Fruit fly (Drosophila melanogaster) whole organism, embryonic: ENCODE data around the gene Arp10.
A peak's percentile ranks its signal among the peaks of the same experiment; 100 is the strongest.

Source experiments
- Adf1 ChIP-seq: fragments of 200-800 bp; sonication (Bioruptor generic); IDR thresholded peaks from 2 replicates; pipeline ENCODE4 v1.3.6; 2022; ENCODE audit warnings: missing biosample characterization, missing genetic modification characterization
- Aef1 ChIP-seq: fragments of 200-800 bp; sonication (Bioruptor generic); IDR thresholded peaks from 3 replicates; pipeline ENCODE4 v1.3.6; 2022; ENCODE audit warnings: missing biosample characterization, missing genetic modification characterization
- Asciz ChIP-seq: fragments of 200-800 bp; sonication (Bioruptor generic); optimal IDR thresholded peaks from 2 replicates; lab custom pipeline; 2017; ENCODE audit warnings: missing biosample characterization, mild to moderate bottlenecking, missing genetic modification characterization, missing genetic modification reagents
- Atf3 ChIP-seq: fragments of 200-800 bp; sonication (Bioruptor generic); optimal IDR thresholded peaks from 3 replicates; lab custom pipeline; 2016; ENCODE audit warnings: missing biosample characterization, missing genetic modification characterization
- CG11560 ChIP-seq: fragments of 200-800 bp; sonication (Bioruptor generic); IDR thresholded peaks from 3 replicates; pipeline ENCODE4 v1.3.6; 2022; ENCODE audit warnings: missing biosample characterization, missing genetic modification characterization
- CG11723 ChIP-seq: fragments of 200-800 bp; sonication (Bioruptor generic); optimal IDR thresholded peaks from 2 replicates; lab custom pipeline; 2017; ENCODE audit warnings: missing biosample characterization, mild to moderate bottlenecking, missing genetic modification characterization
- CG12071 ChIP-seq: fragments of 200-800 bp; sonication (Bioruptor generic); optimal IDR thresholded peaks from 3 replicates; lab custom pipeline; 2018; ENCODE audit warnings: missing biosample characterization, mild to moderate bottlenecking, missing genetic modification characterization
- CG12744 ChIP-seq: fragments of 200-800 bp; sonication (Bioruptor generic); optimal IDR thresholded peaks from 2 replicates; lab custom pipeline; 2016; ENCODE audit warnings: missing biosample characterization, missing genetic modification characterization
- CG1529 ChIP-seq: fragments of 200-800 bp; sonication (Bioruptor generic); optimal IDR thresholded peaks from 3 replicates; lab custom pipeline; 2018; ENCODE audit warnings: missing biosample characterization, missing genetic modification characterization
- CG16815 ChIP-seq: fragments of 200-800 bp; sonication (Bioruptor generic); optimal IDR thresholded peaks from 3 replicates; lab custom pipeline; 2017; ENCODE audit warnings: missing biosample characterization, mild to moderate bottlenecking, missing genetic modification characterization
- CG17361 ChIP-seq: fragments of 200-800 bp; sonication (Bioruptor generic); IDR thresholded peaks from 3 replicates; pipeline ENCODE4 v1.3.6; 2022; ENCODE audit warnings: missing biosample characterization, missing genetic modification characterization
- CG17612 ChIP-seq: fragments of 200-800 bp; sonication (Bioruptor generic); IDR thresholded peaks from 2 replicates; pipeline ENCODE4 v1.3.6; 2022; ENCODE audit warnings: missing biosample characterization, missing genetic modification characterization
- CG17829 ChIP-seq: fragments of 200-800 bp; optimal IDR thresholded peaks from 2 replicates; lab custom pipeline; 2019; ENCODE audit warnings: missing biosample characterization, mild to moderate bottlenecking, missing genetic modification characterization, moderate library complexity
- CG17912 ChIP-seq: fragments of 200-800 bp; sonication (Bioruptor generic); optimal IDR thresholded peaks from 2 replicates; lab custom pipeline; 2018; ENCODE audit warnings: missing biosample characterization, mild to moderate bottlenecking, missing genetic modification characterization
- CG1792 ChIP-seq: fragments of 200-800 bp; sonication (Bioruptor generic); optimal IDR thresholded peaks from 2 replicates; lab custom pipeline; 2016; ENCODE audit warnings: missing biosample characterization, missing genetic modification characterization
- CG18619 ChIP-seq: fragments of 200-800 bp; sonication (Bioruptor generic); optimal IDR thresholded peaks from 3 replicates; lab custom pipeline; 2017; ENCODE audit warnings: missing biosample characterization, mild to moderate bottlenecking, missing genetic modification characterization
- CG2875 ChIP-seq: fragments of 200-800 bp; sonication (Bioruptor generic); optimal IDR thresholded peaks from 2 replicates; lab custom pipeline; 2017; ENCODE audit warnings: missing biosample characterization, mild to moderate bottlenecking, missing genetic modification characterization, missing genetic modification reagents
- CG30431 ChIP-seq: fragments of 200-800 bp; sonication (Bioruptor generic); optimal IDR thresholded peaks from 2 replicates; lab custom pipeline; 2017; ENCODE audit warnings: missing biosample characterization, missing genetic modification characterization
- CG31224 ChIP-seq: fragments of 200-800 bp; sonication (Bioruptor generic); IDR thresholded peaks from 2 replicates; pipeline ENCODE4 v1.3.6; 2022; ENCODE audit warnings: missing biosample characterization, missing genetic modification characterization
- CG34376 ChIP-seq: fragments of 200-800 bp; sonication (Bioruptor generic); optimal IDR thresholded peaks from 2 replicates; lab custom pipeline; 2018; ENCODE audit warnings: missing biosample characterization, mild to moderate bottlenecking, missing genetic modification characterization
- CG6683 ChIP-seq: fragments of 200-800 bp; sonication (Bioruptor generic); optimal IDR thresholded peaks from 2 replicates; lab custom pipeline; 2017; ENCODE audit warnings: missing biosample characterization, mild to moderate bottlenecking, missing genetic modification characterization, missing genetic modification reagents
- CG6791 ChIP-seq: fragments of 200-800 bp; sonication (Bioruptor generic); IDR thresholded peaks from 3 replicates; pipeline ENCODE4 v1.3.6; 2022; ENCODE audit warnings: missing biosample characterization, missing genetic modification characterization; ENCODE audit not compliant: partially characterized antibody
- CG6813 ChIP-seq: fragments of 200-800 bp; sonication (Bioruptor generic); optimal IDR thresholded peaks from 2 replicates; lab custom pipeline; 2017; ENCODE audit warnings: missing biosample characterization, missing genetic modification characterization, mild to moderate bottlenecking, moderate library complexity, missing genetic modification reagents
- CG7928 ChIP-seq: fragments of 200-800 bp; sonication (Bioruptor generic); optimal IDR thresholded peaks from 2 replicates; lab custom pipeline; 2017; ENCODE audit warnings: missing biosample characterization, mild to moderate bottlenecking, missing genetic modification characterization
- CG8290 ChIP-seq, 3 experiments: fragments of 200-800 bp; sonication (Bioruptor generic); optimal IDR thresholded peaks; 2 replicates each; lab custom pipeline; 2016 to 2019; ENCODE audit warnings: missing biosample characterization in 3 of 3, missing genetic modification characterization in 3 of 3, mild to moderate bottlenecking in 2 of 3, moderate library complexity in 1 of 3
- CG9727 ChIP-seq: fragments of 200-800 bp; sonication (Bioruptor generic); optimal IDR thresholded peaks from 3 replicates; lab custom pipeline; 2017; ENCODE audit warnings: missing biosample characterization, mild to moderate bottlenecking, missing genetic modification characterization
- Dip3 ChIP-seq: fragments of 200-800 bp; sonication (Bioruptor generic); optimal IDR thresholded peaks from 3 replicates; lab custom pipeline; 2016; ENCODE audit warnings: missing biosample characterization, missing genetic modification characterization
- Hand ChIP-seq: fragments of 200-800 bp; sonication (Bioruptor generic); optimal IDR thresholded peaks from 2 replicates; lab custom pipeline; 2017; ENCODE audit warnings: mild to moderate bottlenecking, missing biosample characterization, missing genetic modification reagents, missing genetic modification characterization
- Hr3 ChIP-seq: fragments of 200-800 bp; sonication (Bioruptor generic); optimal IDR thresholded peaks from 3 replicates; lab custom pipeline; 2016; ENCODE audit warnings: missing biosample characterization, missing genetic modification characterization
- Hr78 ChIP-seq, 2 experiments: fragments of 200-800 bp in 1 of 2; fragments of >200 bp in 1 of 2; sonication (Bioruptor generic) in 1 of 2; optimal IDR thresholded peaks; 2 replicates each; lab custom pipeline; 2017 to 2019; ENCODE audit warnings: missing biosample characterization in 2 of 2, missing genetic modification characterization in 2 of 2, mild to moderate bottlenecking in 1 of 2, moderate library complexity in 1 of 2
- Mad ChIP-seq: fragments of 200-800 bp; sonication (Bioruptor generic); optimal IDR thresholded peaks from 2 replicates; lab custom pipeline; 2016; ENCODE audit warnings: missing biosample characterization, missing genetic modification characterization
- NfI ChIP-seq: fragments of 200-800 bp; sonication (Bioruptor generic); optimal IDR thresholded peaks from 3 replicates; lab custom pipeline; 2018; ENCODE audit warnings: missing biosample characterization, mild to moderate bottlenecking, missing genetic modification characterization, moderate library complexity
- Pdp1 ChIP-seq, 2 experiments: fragments of 200-800 bp; sonication (Bioruptor generic); optimal IDR thresholded peaks; 3 replicates each; lab custom pipeline; 2016; ENCODE audit warnings: missing biosample characterization in 2 of 2, missing genetic modification characterization in 2 of 2, mild to moderate bottlenecking in 1 of 2, moderate library complexity in 1 of 2
- Sin3A ChIP-seq: fragments of >200 bp; optimal IDR thresholded peaks from 2 replicates; lab custom pipeline; 2018
- Six4 ChIP-seq: fragments of 200-800 bp; sonication (Bioruptor generic); optimal IDR thresholded peaks from 2 replicates; lab custom pipeline; 2016; ENCODE audit warnings: missing biosample characterization, missing genetic modification characterization
- ac ChIP-seq: fragments of 200-800 bp; sonication (Bioruptor generic); optimal IDR thresholded peaks from 3 replicates; lab custom pipeline; 2017; ENCODE audit warnings: missing biosample characterization, mild to moderate bottlenecking, missing genetic modification characterization
- ash1 ChIP-seq: fragments of 200-800 bp; sonication (Bioruptor generic); optimal IDR thresholded peaks from 2 replicates; lab custom pipeline; 2018; ENCODE audit warnings: missing biosample characterization, mild to moderate bottlenecking, missing genetic modification characterization
- bigmax ChIP-seq: fragments of 200-800 bp; sonication (Bioruptor generic); optimal IDR thresholded peaks from 2 replicates; lab custom pipeline; 2018; ENCODE audit warnings: missing biosample characterization, mild to moderate bottlenecking, missing genetic modification characterization
- dati ChIP-seq: fragments of 200-800 bp; sonication (Bioruptor generic); IDR thresholded peaks from 2 replicates; pipeline ENCODE4 v1.3.6; 2022; ENCODE audit warnings: missing biosample characterization, missing genetic modification characterization
- dm ChIP-seq: fragments of 200-800 bp; sonication (Bioruptor generic); optimal IDR thresholded peaks from 3 replicates; lab custom pipeline; 2016; ENCODE audit warnings: missing biosample characterization, missing genetic modification characterization
- grau ChIP-seq: fragments of 200-800 bp; optimal IDR thresholded peaks from 3 replicates; lab custom pipeline; 2019; ENCODE audit warnings: missing biosample characterization, mild to moderate bottlenecking, missing genetic modification characterization, moderate library complexity
- maf-S ChIP-seq: fragments of 200-800 bp; sonication (Bioruptor generic); optimal IDR thresholded peaks from 2 replicates; lab custom pipeline; 2016; ENCODE audit warnings: missing biosample characterization, missing genetic modification characterization
- nerfin-2 ChIP-seq: fragments of 200-800 bp; sonication (Bioruptor generic); IDR thresholded peaks from 2 replicates; pipeline ENCODE4 v1.3.6; 2022; ENCODE audit warnings: missing biosample characterization, missing genetic modification characterization; ENCODE audit not compliant: partially characterized antibody
- oc ChIP-seq: fragments of 200-800 bp; sonication (Bioruptor generic); optimal IDR thresholded peaks from 2 replicates; lab custom pipeline; 2018; ENCODE audit warnings: missing biosample characterization, mild to moderate bottlenecking, missing genetic modification characterization, moderate library complexity
- pan ChIP-seq, 4 experiments: fragments of >200 bp in 3 of 4; fragments of 200-800 bp in 1 of 4; sonication (Bioruptor generic) in 1 of 4; optimal IDR thresholded peaks in 3 of 4; IDR thresholded peaks in 1 of 4; 2 replicates each; pipeline versions ENCODE4 v1.3.6 to Lab custom; 2017 to 2022; ENCODE audit warnings: missing biosample characterization in 2 of 4, missing genetic modification characterization in 2 of 4, mixed read lengths in 1 of 4
- pros ChIP-seq: fragments of 200-800 bp; sonication (Bioruptor generic); optimal IDR thresholded peaks from 3 replicates; lab custom pipeline; 2019; ENCODE audit warnings: missing biosample characterization, mild to moderate bottlenecking, missing genetic modification characterization, moderate library complexity
- run ChIP-seq: fragments of 200-800 bp; sonication (Bioruptor generic); optimal IDR thresholded peaks from 3 replicates; lab custom pipeline; 2018; ENCODE audit warnings: missing biosample characterization, mild to moderate bottlenecking, missing genetic modification characterization
- sisA ChIP-seq: fragments of 200-800 bp; sonication (Bioruptor generic); IDR thresholded peaks from 2 replicates; pipeline ENCODE4 v1.3.6; 2022; ENCODE audit warnings: missing biosample characterization, missing genetic modification characterization

Gene Arp10

dm6 chrX:19694792-19695558 is 49.0 kb upstream of the Arp10 start, which contains the start of gene CG14229 (continued):
- TF ChIP-seq CG34376 = no peak
- TF ChIP-seq Aef1 (GFP tag; lab: Robert Waterston, UW) = no peak
- TF ChIP-seq CG17912 = no peak
- no peak for TF ChIP-seq Sin3A (lab: Kevin White, UChicago)
- no peak for TF ChIP-seq CG6813
- TF ChIP-seq oc (tag; lab: Kevin White, UChicago) = no peak
- no peak for TF ChIP-seq bigmax (GFP tag; lab: Kevin White, UChicago)
- no peak for TF ChIP-seq CG17829 (tag; lab: Kevin White, UChicago)
- TF ChIP-seq CG6791 (GFP tag; lab: Robert Waterston, UW) = no peak
- TF ChIP-seq dm (GFP tag; lab: Kevin White, UChicago) = no peak
- no peak for TF ChIP-seq NfI
- no peak for TF ChIP-seq maf-S
- TF ChIP-seq CG30431 (GFP tag; lab: Kevin White, UChicago) = no peak
- no peak for TF ChIP-seq dati (GFP tag; lab: Robert Waterston, UW)
- no peak for TF ChIP-seq CG12744 (GFP tag; lab: Kevin White, UChicago)
- no peak for TF ChIP-seq CG18619 (GFP tag; lab: Kevin White, UChicago)
- TF ChIP-seq Hand (GFP tag; lab: Kevin White, UChicago) = no peak
- no peak for TF ChIP-seq CG2875 (GFP tag; lab: Kevin White, UChicago)
- no peak for TF ChIP-seq pan (optimal IDR thresholded peaks at IDR 0.05; lab: Kevin White, UChicago)
- peak in 1 of 2 experiments; percentile 50 for TF ChIP-seq pan (GFP tag; optimal IDR thresholded peaks at IDR 0.05 in 1 of 2, IDR thresholded peaks at IDR 0.05 in 1 of 2)
- peak; percentile 44 for TF ChIP-seq sisA (GFP tag; lab: Robert Waterston, UW)
- TF ChIP-seq Hr3 = no peak
- TF ChIP-seq nerfin-2 (GFP tag; lab: Robert Waterston, UW) = no peak
- no peak for TF ChIP-seq Dip3 (GFP tag; lab: Kevin White, UChicago)
- no peak for TF ChIP-seq Asciz (GFP tag; lab: Kevin White, UChicago)
- TF ChIP-seq Atf3 (GFP tag; lab: Kevin White, UChicago) = no peak
- no peak for TF ChIP-seq Mad (GFP tag; lab: Kevin White, UChicago)
- TF ChIP-seq grau (tag; lab: Kevin White, UChicago) = no peak
- TF ChIP-seq CG12071 (GFP tag; lab: Kevin White, UChicago) = no peak
- no peak for TF ChIP-seq CG11723 (GFP tag; lab: Kevin White, UChicago)
- no peak for TF ChIP-seq CG9727 (GFP tag; lab: Kevin White, UChicago)
- TF ChIP-seq Six4 (GFP tag; lab: Kevin White, UChicago) = peak; percentile 12
- TF ChIP-seq CG17361 (GFP tag; lab: Robert Waterston, UW) = no peak
- TF ChIP-seq CG7928 (GFP tag; lab: Kevin White, UChicago) = no peak
- TF ChIP-seq Adf1 (GFP tag; lab: Robert Waterston, UW) = no peak
- no peak for TF ChIP-seq Pdp1 (GFP tag; optimal IDR thresholded peaks at IDR 0.05; lab: Kevin White, UChicago)
- no peak for TF ChIP-seq run (tag; lab: Kevin White, UChicago)
- no peak for TF ChIP-seq CG17612 (GFP tag; lab: Robert Waterston, UW)
- no peak for TF ChIP-seq pros (GFP tag; lab: Kevin White, UChicago)
- no peak for TF ChIP-seq ash1
- TF ChIP-seq CG8290 (GFP tag; optimal IDR thresholded peaks at IDR 0.05; lab: Kevin White, UChicago) = no peak
- no peak for TF ChIP-seq CG8290 (tag; optimal IDR thresholded peaks at IDR 0.05; lab: Kevin White, UChicago)
- no peak for TF ChIP-seq ac (GFP tag; lab: Kevin White, UChicago)
- TF ChIP-seq CG31224 (GFP tag; lab: Robert Waterston, UW) = no peak
- TF ChIP-seq CG16815 (GFP tag; lab: Kevin White, UChicago) = no peak
- TF ChIP-seq CG1792 (GFP tag; lab: Kevin White, UChicago) = no peak
- TF ChIP-seq CG11560 (tag; lab: Robert Waterston, UW) = no peak
- TF ChIP-seq Hr78 (GFP tag; optimal IDR thresholded peaks at IDR 0.05; lab: Kevin White, UChicago) = no peak
- no peak for TF ChIP-seq CG6683 (GFP tag; lab: Kevin White, UChicago)
- no peak for TF ChIP-seq CG1529 (GFP tag; lab: Kevin White, UChicago)
